Fruit fly (Drosophila melanogaster) whole organism, embryonic: ENCODE measurements around the gene Pex10.

Experiments
- Abd-B ChIP-seq: fragments of 200-800 bp; sonication (Bioruptor generic); optimal IDR thresholded peaks from 2 replicates; lab custom pipeline; 2018; ENCODE audit warnings: missing biosample characterization, mild to moderate bottlenecking, missing genetic modification characterization, moderate library complexity
- Adf1 ChIP-seq: fragments of 200-800 bp; sonication (Bioruptor generic); IDR thresholded peaks from 2 replicates; pipeline ENCODE4 v1.3.6; 2022; ENCODE audit warnings: missing biosample characterization, missing genetic modification characterization
- Blimp-1 ChIP-seq: fragments of 200-800 bp; sonication (Bioruptor generic); optimal IDR thresholded peaks from 3 replicates; lab custom pipeline; 2018; ENCODE audit warnings: missing biosample characterization, missing genetic modification characterization, mild to moderate bottlenecking, moderate library complexity, missing genetic modification reagents
- CG11723 ChIP-seq: fragments of 200-800 bp; sonication (Bioruptor generic); optimal IDR thresholded peaks from 2 replicates; lab custom pipeline; 2017; ENCODE audit warnings: missing biosample characterization, mild to moderate bottlenecking, missing genetic modification characterization
- CG1233 ChIP-seq: fragments of 200-800 bp; sonication (Bioruptor generic); optimal IDR thresholded peaks from 4 replicates; lab custom pipeline; 2018; ENCODE audit warnings: missing biosample characterization, mild to moderate bottlenecking, missing genetic modification characterization
- CG15011 ChIP-seq: fragments of 200-800 bp; sonication (Bioruptor generic); optimal IDR thresholded peaks from 3 replicates; lab custom pipeline; 2018; ENCODE audit warnings: missing biosample characterization, mild to moderate bottlenecking, missing genetic modification characterization
- CG15269 ChIP-seq: fragments of 200-800 bp; sonication (Bioruptor generic); optimal IDR thresholded peaks from 2 replicates; lab custom pipeline; 2018; ENCODE audit warnings: missing biosample characterization, mild to moderate bottlenecking, missing genetic modification characterization, moderate library complexity
- CG1529 ChIP-seq: fragments of 200-800 bp; sonication (Bioruptor generic); optimal IDR thresholded peaks from 3 replicates; lab custom pipeline; 2018; ENCODE audit warnings: missing biosample characterization, missing genetic modification characterization
- CG15601 ChIP-seq: fragments of 200-800 bp; sonication (Bioruptor generic); optimal IDR thresholded peaks from 3 replicates; lab custom pipeline; 2019; ENCODE audit warnings: missing biosample characterization, mild to moderate bottlenecking, missing genetic modification characterization, moderate library complexity
- CG15696 ChIP-seq: fragments of 200-800 bp; sonication (Bioruptor generic); optimal IDR thresholded peaks from 2 replicates; lab custom pipeline; 2019; ENCODE audit warnings: missing biosample characterization, mild to moderate bottlenecking, missing genetic modification characterization, moderate library complexity
- CG1647 ChIP-seq: fragments of 200-800 bp; sonication (Bioruptor generic); optimal IDR thresholded peaks from 3 replicates; lab custom pipeline; 2016; ENCODE audit warnings: missing biosample characterization, missing genetic modification characterization
- CG16815 ChIP-seq: fragments of 200-800 bp; sonication (Bioruptor generic); optimal IDR thresholded peaks from 3 replicates; lab custom pipeline; 2017; ENCODE audit warnings: missing biosample characterization, mild to moderate bottlenecking, missing genetic modification characterization
- CG17385 ChIP-seq: fragments of 200-800 bp; sonication (Bioruptor generic); optimal IDR thresholded peaks from 3 replicates; lab custom pipeline; 2018; ENCODE audit warnings: missing biosample characterization, mild to moderate bottlenecking, missing genetic modification characterization
- CG2202 ChIP-seq: fragments of 200-800 bp; sonication (Bioruptor generic); optimal IDR thresholded peaks from 2 replicates; lab custom pipeline; 2018; ENCODE audit warnings: missing biosample characterization, mild to moderate bottlenecking, missing genetic modification characterization
- CG2875 ChIP-seq: fragments of 200-800 bp; sonication (Bioruptor generic); optimal IDR thresholded peaks from 2 replicates; lab custom pipeline; 2017; ENCODE audit warnings: missing biosample characterization, mild to moderate bottlenecking, missing genetic modification characterization, missing genetic modification reagents
- CG30403 ChIP-seq: fragments of 200-800 bp; sonication (Bioruptor generic); optimal IDR thresholded peaks from 3 replicates; lab custom pipeline; 2016; ENCODE audit warnings: missing biosample characterization, missing genetic modification characterization
- CG3281 ChIP-seq: fragments of 200-800 bp; sonication (Bioruptor generic); optimal IDR thresholded peaks from 3 replicates; lab custom pipeline; 2017; ENCODE audit warnings: missing biosample characterization, mild to moderate bottlenecking, missing genetic modification characterization
- CG34376 ChIP-seq: fragments of 200-800 bp; sonication (Bioruptor generic); optimal IDR thresholded peaks from 2 replicates; lab custom pipeline; 2018; ENCODE audit warnings: missing biosample characterization, mild to moderate bottlenecking, missing genetic modification characterization
- CG4282 ChIP-seq: fragments of 200-800 bp; sonication (Bioruptor generic); optimal IDR thresholded peaks from 2 replicates; lab custom pipeline; 2016; ENCODE audit warnings: missing biosample characterization, missing genetic modification characterization
- CG7271 ChIP-seq: fragments of 200-800 bp; sonication (Bioruptor generic); optimal IDR thresholded peaks from 2 replicates; lab custom pipeline; 2018; ENCODE audit warnings: missing biosample characterization, mild to moderate bottlenecking, missing genetic modification characterization, moderate library complexity
- CG7357 ChIP-seq: fragments of 200-800 bp; sonication (Bioruptor generic); IDR thresholded peaks from 3 replicates; pipeline ENCODE4 v1.3.6; 2022; ENCODE audit warnings: missing biosample characterization, missing genetic modification characterization
- CG7372 ChIP-seq: fragments of 200-800 bp; sonication (Bioruptor generic); IDR thresholded peaks from 2 replicates; pipeline ENCODE4 v1.3.6; 2022; ENCODE audit warnings: missing biosample characterization, missing genetic modification characterization
- CG7556 ChIP-seq: fragments of 200-800 bp; sonication (Bioruptor generic); optimal IDR thresholded peaks from 2 replicates; lab custom pipeline; 2017; ENCODE audit warnings: missing biosample characterization, mild to moderate bottlenecking, missing genetic modification characterization
- CG8089 ChIP-seq: fragments of 200-800 bp; sonication (Bioruptor generic); optimal IDR thresholded peaks from 3 replicates; lab custom pipeline; 2016; ENCODE audit warnings: missing biosample characterization, missing genetic modification characterization
- CG9817 ChIP-seq: fragments of 200-800 bp; sonication (Bioruptor generic); optimal IDR thresholded peaks from 2 replicates; lab custom pipeline; 2018; ENCODE audit warnings: missing biosample characterization, mild to moderate bottlenecking, missing genetic modification characterization, moderate library complexity
- CTCF ChIP-seq: fragments of 200-800 bp; sonication (Bioruptor generic); optimal IDR thresholded peaks from 2 replicates; lab custom pipeline; 2017; ENCODE audit warnings: missing biosample characterization, mild to moderate bottlenecking, missing genetic modification characterization, moderate library complexity
- Camta ChIP-seq: fragments of 200-800 bp; sonication (Bioruptor generic); optimal IDR thresholded peaks from 2 replicates; lab custom pipeline; 2016; ENCODE audit warnings: missing biosample characterization, missing genetic modification characterization
- Dfd ChIP-seq, 2 experiments: fragments of >200 bp; optimal IDR thresholded peaks; 2 replicates each; lab custom pipeline; 2017; ENCODE audit warnings: missing biosample characterization in 2 of 2, missing genetic modification characterization in 2 of 2
- Dp ChIP-seq: fragments of 200-800 bp; sonication (Bioruptor generic); optimal IDR thresholded peaks from 2 replicates; lab custom pipeline; 2018; ENCODE audit warnings: missing biosample characterization, mild to moderate bottlenecking, missing genetic modification characterization, moderate library complexity
- Eip74EF ChIP-seq, 2 experiments: fragments of 200-800 bp in 1 of 2; fragments of >200 bp in 1 of 2; sonication (Bioruptor generic) in 1 of 2; optimal IDR thresholded peaks; 2 replicates each; lab custom pipeline; 2017 to 2019; ENCODE audit warnings: missing biosample characterization in 2 of 2, missing genetic modification characterization in 2 of 2, mild to moderate bottlenecking in 1 of 2, moderate library complexity in 1 of 2
- Fer1 ChIP-seq: fragments of 200-800 bp; sonication (Bioruptor generic); optimal IDR thresholded peaks from 2 replicates; lab custom pipeline; 2017; ENCODE audit warnings: missing biosample characterization, mild to moderate bottlenecking, missing genetic modification characterization
- Nf-YA ChIP-seq: fragments of 200-800 bp; sonication (Bioruptor generic); IDR thresholded peaks from 2 replicates; pipeline ENCODE4 v1.3.6; 2022; ENCODE audit warnings: missing biosample characterization, missing genetic modification characterization
- Tbp ChIP-seq: fragments of >200 bp; optimal IDR thresholded peaks from 2 replicates; lab custom pipeline; 2018; ENCODE audit warnings: missing biosample characterization, missing genetic modification characterization
- ara ChIP-seq: fragments of 200-800 bp; sonication (Bioruptor generic); IDR thresholded peaks from 2 replicates; pipeline ENCODE4 v1.3.6; 2022; ENCODE audit warnings: missing biosample characterization, missing genetic modification characterization
- cad ChIP-seq: fragments of >200 bp; optimal IDR thresholded peaks from 2 replicates; lab custom pipeline; 2017; ENCODE audit warnings: missing biosample characterization, missing genetic modification characterization
- caup ChIP-seq: fragments of 200-800 bp; sonication (Bioruptor generic); optimal IDR thresholded peaks from 3 replicates; lab custom pipeline; 2017; ENCODE audit warnings: missing biosample characterization, mild to moderate bottlenecking, missing genetic modification characterization, moderate library complexity; ENCODE audit not compliant: severe bottlenecking
- da ChIP-seq: fragments of 200-800 bp; sonication (Bioruptor generic); optimal IDR thresholded peaks from 2 replicates; lab custom pipeline; 2016; ENCODE audit warnings: missing biosample characterization, missing genetic modification characterization
- dan ChIP-seq: fragments of 200-800 bp; sonication (Bioruptor generic); IDR thresholded peaks from 2 replicates; pipeline ENCODE4 v1.3.6; 2022; ENCODE audit warnings: missing biosample characterization, missing genetic modification characterization
- dysf ChIP-seq: fragments of 200-800 bp; sonication (Bioruptor generic); IDR thresholded peaks from 3 replicates; pipeline ENCODE4 v1.3.6; 2022; ENCODE audit warnings: missing biosample characterization, missing genetic modification characterization
- eyg ChIP-seq: fragments of 200-800 bp; sonication (Bioruptor generic); optimal IDR thresholded peaks from 3 replicates; lab custom pipeline; 2016; ENCODE audit warnings: missing biosample characterization, missing genetic modification characterization
- fd102C ChIP-seq: fragments of 200-800 bp; sonication (Bioruptor generic); optimal IDR thresholded peaks from 2 replicates; lab custom pipeline; 2018; ENCODE audit warnings: missing biosample characterization, mild to moderate bottlenecking, missing genetic modification characterization, moderate library complexity
- jigr1 ChIP-seq: fragments of 200-800 bp; sonication (Bioruptor generic); IDR thresholded peaks from 3 replicates; pipeline ENCODE4 v1.3.6; 2022; ENCODE audit warnings: missing biosample characterization, missing genetic modification characterization
- org-1 ChIP-seq: fragments of 200-800 bp; sonication (Bioruptor generic); optimal IDR thresholded peaks from 2 replicates; lab custom pipeline; 2017; ENCODE audit warnings: missing biosample characterization, missing genetic modification characterization
- phol ChIP-seq: fragments of 200-800 bp; sonication (Bioruptor generic); optimal IDR thresholded peaks from 3 replicates; lab custom pipeline; 2018; ENCODE audit warnings: missing biosample characterization, mild to moderate bottlenecking, missing genetic modification characterization, moderate library complexity
- pita ChIP-seq: fragments of 200-800 bp; sonication (Bioruptor generic); optimal IDR thresholded peaks from 2 replicates; lab custom pipeline; 2017; ENCODE audit warnings: missing biosample characterization, mild to moderate bottlenecking, missing genetic modification characterization
- pnt ChIP-seq: fragments of 200-800 bp; sonication (Bioruptor generic); optimal IDR thresholded peaks from 3 replicates; lab custom pipeline; 2016; ENCODE audit warnings: missing biosample characterization, missing genetic modification characterization
- rib ChIP-seq: fragments of 200-800 bp; sonication (Bioruptor generic); IDR thresholded peaks from 2 replicates; pipeline ENCODE4 v1.3.6; 2022; ENCODE audit warnings: missing biosample characterization, missing genetic modification characterization
- schlank ChIP-seq: fragments of 200-800 bp; sonication (Bioruptor generic); optimal IDR thresholded peaks from 2 replicates; lab custom pipeline; 2018; ENCODE audit warnings: missing biosample characterization, mild to moderate bottlenecking, missing genetic modification characterization
- sima ChIP-seq: fragments of 200-800 bp; sonication (Bioruptor generic); optimal IDR thresholded peaks from 2 replicates; lab custom pipeline; 2016; ENCODE audit warnings: missing biosample characterization, missing genetic modification characterization
- sna ChIP-seq: fragments of 200-800 bp; sonication (Bioruptor generic); IDR thresholded peaks from 2 replicates; pipeline ENCODE4 v1.3.6; 2022; ENCODE audit warnings: missing biosample characterization, missing genetic modification characterization; ENCODE audit not compliant: partially characterized antibody

Gene Pex10

dm6 chr3L:1587140-1587849 is 29.3 kb downstream of the Pex10 start (continued):
- TF ChIP-seq CG30403 (GFP tag; lab: Kevin White, UChicago) (peak; percentile 76), cad (no peak), CG16815 (peak; percentile 42), Dp (GFP tag; lab: Kevin White, UChicago) (no peak), CG3281 (GFP tag; lab: Kevin White, UChicago) (peak; percentile 82), Nf-YA (GFP tag; lab: Robert Waterston, UW) (peak; percentile 73), CG1233 (GFP tag; lab: Kevin White, UChicago) (peak; percentile 74), Fer1 (GFP tag; lab: Kevin White, UChicago) (peak; percentile 84), CG8089 (GFP tag; lab: Kevin White, UChicago) (peak; percentile 38), sna (no peak), Abd-B (peak; percentile 78), phol (tag; lab: Kevin White, UChicago) (peak; percentile 73), CG4282 (GFP tag; lab: Kevin White, UChicago) (peak; percentile 47), eyg (peak; percentile 77), CG15601 (tag; lab: Kevin White, UChicago) (peak; percentile 12), pnt (peak; percentile 86), da (peak; percentile 24), CG7372 (GFP tag; lab: Robert Waterston, UW) (peak; percentile 88), Dfd (GFP tag; optimal IDR thresholded peaks at IDR 0.05; lab: Kevin White, UChicago) (no peak), CG1529 (GFP tag; lab: Kevin White, UChicago) (peak; percentile 22), Blimp-1 (GFP tag; lab: Kevin White, UChicago) (peak; percentile 72), CG7556 (peak; percentile 61), CG15011 (GFP tag; lab: Kevin White, UChicago) (peak; percentile 64), sima (GFP tag; lab: Kevin White, UChicago) (peak; percentile 60), CTCF (GFP tag; lab: Kevin White, UChicago) (peak; percentile 21), schlank (peak; percentile 74), dysf (GFP tag; lab: Robert Waterston, UW) (peak; percentile 94), Camta (GFP tag; lab: Kevin White, UChicago) (peak; percentile 82), pita (GFP tag; lab: Kevin White, UChicago) (no peak), Eip74EF (GFP tag; optimal IDR thresholded peaks at IDR 0.05; lab: Kevin White, UChicago) (peak in 1 of 2 experiments; percentile 35), rib (GFP tag; lab: Robert Waterston, UW) (peak; percentile 82; the same call in 1 of the 2 replicates), dan (GFP tag; lab: Robert Waterston, UW) (peak; percentile 64), CG9817 (tag; lab: Kevin White, UChicago) (peak; percentile 90), Tbp (GFP tag; lab: Kevin White, UChicago) (no peak), CG15269 (tag; lab: Kevin White, UChicago) (peak; percentile 89), CG34376 (GFP tag; lab: Kevin White, UChicago) (peak; percentile 50), caup (peak; percentile 83), jigr1 (GFP tag; lab: Robert Waterston, UW) (peak; percentile 65; the same call in 2 of the 3 replicates), CG2875 (GFP tag; lab: Kevin White, UChicago) (peak; percentile 22), CG2202 (tag; lab: Kevin White, UChicago) (no peak), fd102C (no peak), CG7271 (tag; lab: Kevin White, UChicago) (no peak), CG11723 (GFP tag; lab: Kevin White, UChicago) (peak; percentile 54), CG1647 (peak; percentile 73), Adf1 (GFP tag; lab: Robert Waterston, UW) (peak; percentile 57), CG17385 (peak; percentile 75), org-1 (peak; percentile 60), CG7357 (GFP tag; lab: Robert Waterston, UW) (peak; percentile 72), CG15696 (tag; lab: Kevin White, UChicago) (peak; percentile 69), ara (GFP tag; lab: Robert Waterston, UW) (peak; percentile 76)
